Fruit fly (Drosophila melanogaster) whole organism, wandering third instar larva: ENCODE measurements around the gene Tao.

Source experiments
- Abd-B ChIP-seq: fragments of >200 bp; optimal IDR thresholded peaks from 2 replicates; lab custom pipeline; 2017; ENCODE audit warnings: missing biosample characterization, missing genetic modification characterization
- CG9705 ChIP-seq: fragments of 200-800 bp; sonication (Bioruptor generic); optimal IDR thresholded peaks from 2 replicates; lab custom pipeline; 2018; ENCODE audit warnings: missing biosample characterization, mild to moderate bottlenecking, missing genetic modification characterization
- Myc ChIP-seq: fragments of >200 bp; optimal IDR thresholded peaks from 2 replicates; lab custom pipeline; 2017
- br ChIP-seq: fragments of 200-800 bp; sonication (Bioruptor generic); optimal IDR thresholded peaks from 2 replicates; lab custom pipeline; 2016; ENCODE audit warnings: missing biosample characterization, missing genetic modification characterization
- brk ChIP-seq: fragments of 200-800 bp; sonication (Bioruptor generic); optimal IDR thresholded peaks from 2 replicates; lab custom pipeline; 2016; ENCODE audit warnings: missing biosample characterization, mild to moderate bottlenecking, missing genetic modification characterization
- dl ChIP-seq, 2 experiments: fragments of 175-275, 200-275 bp in 1 of 2; fragments of 200-275 bp in 1 of 2; sonication (Bioruptor generic); optimal IDR thresholded peaks; lab custom pipeline; 2018; ENCODE audit warnings: mild to moderate bottlenecking in 2 of 2, missing biosample characterization in 2 of 2, missing genetic modification characterization in 2 of 2, moderate library complexity in 2 of 2; ENCODE audit not compliant: partially characterized antibody in 2 of 2, insufficient read depth in 1 of 2
- psq ChIP-seq: fragments of 200-800 bp; sonication (Bioruptor generic); optimal IDR thresholded peaks from 3 replicates; lab custom pipeline; 2017; ENCODE audit warnings: missing biosample characterization, mild to moderate bottlenecking, missing genetic modification characterization, moderate library complexity
- usp ChIP-seq: fragments of >200 bp; optimal IDR thresholded peaks from 2 replicates; lab custom pipeline; 2017; ENCODE audit warnings: missing biosample characterization, missing genetic modification characterization

- TF ChIP-seq psq (GFP tag; lab: Kevin White, UChicago) (no peak), Myc (lab: Kevin White, UChicago) (no peak), dl (GFP tag; optimal IDR thresholded peaks at IDR 0.05; lab: Kevin White, UChicago; ENCODE audit: insufficient read depth in 1 of 2, partially characterized antibody in 2 of 2) (no peak), br (GFP tag; lab: Kevin White, UChicago) (no peak), Abd-B (GFP tag; lab: Kevin White, UChicago) (no peak), brk (GFP tag; lab: Kevin White, UChicago) (no peak), CG9705 (GFP tag; lab: Kevin White, UChicago) (no peak), usp (GFP tag; lab: Kevin White, UChicago) (no peak)
These were observed 2.3 kb upstream of the Tao start, which contains the start of gene CG14218 for dm6 chrX:19581881-19582280.
